Worm (Caenorhabditis elegans) whole organism, L4/young adult: ENCODE measurements around the gene flp-16.

Source experiments
- W03F9.2 ChIP-seq: fragments of 150-350 bp; optimal IDR thresholded peaks from 2 replicates; lab custom pipeline; 2014; ENCODE audit warnings: missing biosample characterization, missing genetic modification characterization
- him-1 ChIP-seq: sonication (generic microtip); optimal IDR thresholded peaks from 2 replicates; lab custom pipeline; 2016; ENCODE audit warnings: missing genotype, missing genetic modification reagents, missing genetic modification characterization, missing compliant biosample characterization

- TF ChIP-seq W03F9.2 (tag; lab: Kevin White, UChicago) (no peak), him-1 (tag; lab: Kevin White, UChicago) (no peak)
Measured at ce11 chrII:13285729-13286128, 50.6 kb downstream of the flp-16 start, which contains the start of gene ztf-22.
